Fruit fly (Drosophila melanogaster) Kc167 (cell line): ENCODE measurements around the gene Spn28F.

ENCODE experiments used
- Myc ChIP-seq: fragments of >200 bp; optimal IDR thresholded peaks from 2 replicates; lab custom pipeline; 2017; ENCODE audit warnings: missing external identifiers
- Sin3A ChIP-seq: fragments of >200 bp; optimal IDR thresholded peaks from 2 replicates; lab custom pipeline; 2018; ENCODE audit warnings: missing external identifiers
- h ChIP-seq: fragments of >200 bp; optimal IDR thresholded peaks from 3 replicates; lab custom pipeline; 2018; ENCODE audit warnings: missing external identifiers
- insv ChIP-seq: fragments of >200 bp; optimal IDR thresholded peaks from 3 replicates; lab custom pipeline; 2018; ENCODE audit warnings: missing external identifiers
- psq ChIP-seq: fragments of >200 bp; optimal IDR thresholded peaks from 2 replicates; lab custom pipeline; 2017; ENCODE audit warnings: missing external identifiers
- ttk ChIP-seq: sonication (Bioruptor generic); optimal IDR thresholded peaks from 2 replicates; lab custom pipeline; 2017; ENCODE audit warnings: missing external identifiers

Gene Spn28F

DNA sequence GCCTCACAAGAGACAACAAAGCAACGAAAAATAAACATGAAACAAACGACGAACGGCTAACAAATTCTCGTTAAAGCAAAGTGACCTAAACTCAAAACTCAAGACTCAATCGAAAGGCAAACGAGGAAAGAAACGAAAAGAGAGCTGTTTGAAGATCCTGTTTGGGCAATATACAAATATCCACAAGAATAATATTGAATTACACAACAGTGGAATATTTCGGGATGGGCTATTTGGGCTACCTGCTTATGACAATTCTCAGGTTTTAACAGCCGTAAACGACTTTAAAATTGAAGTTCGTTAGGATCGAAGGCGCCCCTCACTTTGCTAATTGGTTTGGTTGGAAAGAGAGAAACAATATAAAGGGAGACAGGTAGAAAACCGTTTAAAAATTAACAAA lies 34.7 kb upstream of the Spn28F start:
- TF ChIP-seq h (lab: Kevin White, UChicago): no peak
- TF ChIP-seq Myc (lab: Kevin White, UChicago): no peak
- no peak for TF ChIP-seq insv (lab: Kevin White, UChicago)
- no peak for TF ChIP-seq Sin3A (lab: Kevin White, UChicago)
- TF ChIP-seq psq (lab: Kevin White, UChicago): no peak
- TF ChIP-seq ttk (lab: Kevin White, UChicago): no peak

DNA sequence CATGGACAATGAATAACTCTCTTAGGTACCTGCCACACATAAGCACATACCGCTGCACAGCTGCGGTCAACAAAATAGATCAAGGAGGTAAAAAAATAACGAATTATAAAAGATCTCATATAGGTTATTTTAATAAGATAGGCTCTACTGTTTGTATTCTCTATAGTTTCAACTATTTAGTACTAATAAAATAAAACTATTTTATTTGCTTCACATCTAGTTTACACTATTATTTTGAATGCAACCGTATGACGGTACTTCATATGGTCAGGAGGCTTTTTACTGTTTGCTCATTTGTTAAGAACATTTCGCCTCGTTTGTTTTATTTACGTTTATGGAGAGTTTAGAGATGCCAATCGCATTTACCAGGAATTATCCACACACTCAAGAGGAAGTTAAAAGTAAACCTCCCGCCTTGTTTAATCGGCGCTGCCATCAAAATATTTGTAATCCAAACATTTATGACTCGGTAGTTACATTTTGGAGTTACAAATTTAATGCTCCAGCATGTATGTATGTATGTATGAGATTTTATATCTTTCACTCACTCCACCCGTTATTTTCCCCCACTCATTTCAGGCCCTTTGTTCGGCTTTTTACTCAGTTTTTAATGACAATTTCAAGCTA lies 33.5 kb upstream of the Spn28F start:
- TF ChIP-seq Sin3A (lab: Kevin White, UChicago): no peak
- no peak for TF ChIP-seq insv (lab: Kevin White, UChicago)
- TF ChIP-seq ttk (lab: Kevin White, UChicago): no peak
- TF ChIP-seq h (lab: Kevin White, UChicago): no peak
- no peak for TF ChIP-seq psq (lab: Kevin White, UChicago)
- no peak for TF ChIP-seq Myc (lab: Kevin White, UChicago)

DNA sequence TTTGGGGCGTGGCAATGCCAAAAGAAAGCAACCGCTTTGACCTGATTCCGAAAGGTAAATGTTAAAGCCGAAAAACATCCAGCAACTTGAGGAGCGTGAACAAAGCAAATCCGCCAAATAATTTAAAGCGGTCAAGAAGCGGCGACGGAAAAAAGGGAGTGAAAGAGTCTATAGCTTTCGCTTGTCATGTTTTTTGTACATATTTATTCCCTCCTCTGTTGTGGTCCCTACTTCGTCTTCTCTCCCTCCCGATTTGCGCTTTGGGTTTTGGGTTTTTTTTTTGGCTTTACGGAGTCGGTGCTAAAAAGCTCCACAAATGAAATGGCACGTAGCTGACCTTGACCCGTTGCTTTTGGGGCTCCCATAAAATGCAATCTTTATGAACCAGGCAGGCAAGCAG lies 32.5 kb upstream of the Spn28F start:
- TF ChIP-seq insv (lab: Kevin White, UChicago) (no peak), ttk (lab: Kevin White, UChicago) (no peak), psq (lab: Kevin White, UChicago) (no peak), Myc (lab: Kevin White, UChicago) (no peak), h (lab: Kevin White, UChicago) (no peak), Sin3A (lab: Kevin White, UChicago) (no peak)

DNA sequence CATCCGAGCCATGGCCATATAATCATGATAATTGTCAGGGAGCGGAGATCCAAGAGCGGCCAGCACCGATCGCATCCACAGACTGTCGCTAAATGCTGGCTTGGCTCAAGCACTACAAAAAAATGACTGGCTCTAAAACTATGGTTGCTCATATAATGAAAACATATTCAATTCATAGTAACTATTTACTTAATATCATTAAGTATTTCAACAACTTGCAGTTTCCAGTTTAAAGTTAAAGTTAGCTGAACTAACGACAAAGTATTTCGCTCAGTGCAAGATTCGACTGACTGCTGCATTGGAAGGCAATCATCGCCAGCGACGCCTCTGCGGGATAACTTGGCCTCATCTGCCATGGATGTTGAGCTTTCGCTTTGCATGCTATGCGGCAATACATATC lies 29.3 kb upstream of the Spn28F start:
- TF ChIP-seq psq (lab: Kevin White, UChicago) (no peak), Sin3A (lab: Kevin White, UChicago) (no peak), ttk (lab: Kevin White, UChicago) (no peak)

DNA sequence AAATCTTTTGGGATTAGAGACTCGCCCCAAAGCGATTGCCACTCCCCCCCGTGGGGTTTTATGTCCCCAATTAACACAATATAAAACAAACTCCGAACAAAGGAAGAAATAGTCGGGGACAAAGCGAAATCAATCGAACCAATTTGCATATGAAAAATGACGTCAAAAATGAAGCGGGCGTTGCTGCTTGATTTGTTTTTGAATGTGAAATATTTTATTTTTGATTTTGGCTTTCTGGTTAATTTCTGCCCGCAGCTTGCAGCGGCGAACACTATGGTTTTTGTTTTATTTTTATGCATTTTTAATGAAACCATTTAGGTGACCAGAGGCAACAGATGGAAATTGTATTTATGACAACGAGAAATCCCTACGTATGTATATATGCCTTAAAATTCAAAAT lies 27.1 kb upstream of the Spn28F start:
- TF ChIP-seq psq (lab: Kevin White, UChicago): no peak
- TF ChIP-seq Sin3A (lab: Kevin White, UChicago): no peak
- no peak for TF ChIP-seq ttk (lab: Kevin White, UChicago)
- TF ChIP-seq insv (lab: Kevin White, UChicago): no peak
- no peak for TF ChIP-seq Myc (lab: Kevin White, UChicago)
- TF ChIP-seq h (lab: Kevin White, UChicago): no peak

DNA sequence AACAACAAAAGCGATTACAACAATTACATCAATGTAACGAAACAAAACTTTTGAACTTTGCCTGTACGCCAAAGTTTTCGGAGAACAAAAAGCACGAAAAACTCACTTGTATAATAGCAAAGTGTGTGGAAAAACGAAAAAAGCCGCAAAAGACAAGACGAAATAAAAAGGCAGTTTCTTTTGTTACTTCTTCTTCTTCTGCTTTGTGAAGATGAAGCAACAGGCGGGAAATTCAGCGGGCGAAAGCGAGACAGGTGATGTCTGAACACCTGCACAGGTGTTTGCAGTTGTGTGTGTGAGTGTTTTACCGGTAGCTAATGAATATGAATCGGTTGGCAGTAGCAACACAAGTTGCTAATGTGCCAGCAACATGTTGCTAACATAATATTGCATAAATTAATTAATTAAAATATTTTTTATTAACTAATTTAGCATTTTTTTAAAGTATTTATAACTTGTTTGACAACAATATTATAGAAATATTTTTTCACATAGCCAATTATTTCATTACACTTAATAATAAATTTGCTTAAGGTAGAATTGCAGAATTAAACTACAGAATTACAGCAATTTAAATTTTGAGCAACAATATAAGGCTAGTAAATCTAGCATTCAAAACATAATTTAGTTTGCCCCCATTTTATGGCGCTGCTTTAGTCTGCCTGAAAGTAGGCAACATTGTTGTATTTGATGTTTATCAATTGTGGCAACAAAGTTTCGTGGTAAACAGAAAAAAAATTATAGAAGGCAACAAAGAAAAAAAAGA lies 25.3 kb upstream of the Spn28F start:
- TF ChIP-seq h (lab: Kevin White, UChicago) (no peak), insv (lab: Kevin White, UChicago) (no peak), Sin3A (lab: Kevin White, UChicago) (no peak), ttk (lab: Kevin White, UChicago) (no peak), Myc (lab: Kevin White, UChicago) (no peak), psq (lab: Kevin White, UChicago) (no peak)

DNA sequence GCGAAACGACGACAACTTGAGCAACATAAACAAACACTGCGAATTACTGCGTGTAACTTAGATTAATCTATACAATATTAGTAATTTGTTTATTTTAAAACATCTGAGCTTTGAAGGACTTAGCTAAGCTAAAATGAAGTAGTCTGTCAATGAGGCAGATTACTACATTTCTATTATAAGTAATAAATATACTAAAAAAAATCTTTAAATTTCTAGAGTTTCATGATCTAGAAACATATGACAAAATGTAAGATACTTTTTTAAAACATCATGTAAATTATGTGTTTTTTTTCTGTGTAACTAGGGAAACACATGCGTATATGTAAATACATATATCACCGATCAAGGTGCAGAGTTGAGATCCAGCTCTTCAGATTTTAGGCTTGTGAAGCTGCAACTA lies 24.5 kb upstream of the Spn28F start:
- TF ChIP-seq h (lab: Kevin White, UChicago): no peak
- TF ChIP-seq ttk (lab: Kevin White, UChicago): no peak
- TF ChIP-seq Sin3A (lab: Kevin White, UChicago): no peak
- no peak for TF ChIP-seq psq (lab: Kevin White, UChicago)
- no peak for TF ChIP-seq insv (lab: Kevin White, UChicago)
- no peak for TF ChIP-seq Myc (lab: Kevin White, UChicago)

DNA sequence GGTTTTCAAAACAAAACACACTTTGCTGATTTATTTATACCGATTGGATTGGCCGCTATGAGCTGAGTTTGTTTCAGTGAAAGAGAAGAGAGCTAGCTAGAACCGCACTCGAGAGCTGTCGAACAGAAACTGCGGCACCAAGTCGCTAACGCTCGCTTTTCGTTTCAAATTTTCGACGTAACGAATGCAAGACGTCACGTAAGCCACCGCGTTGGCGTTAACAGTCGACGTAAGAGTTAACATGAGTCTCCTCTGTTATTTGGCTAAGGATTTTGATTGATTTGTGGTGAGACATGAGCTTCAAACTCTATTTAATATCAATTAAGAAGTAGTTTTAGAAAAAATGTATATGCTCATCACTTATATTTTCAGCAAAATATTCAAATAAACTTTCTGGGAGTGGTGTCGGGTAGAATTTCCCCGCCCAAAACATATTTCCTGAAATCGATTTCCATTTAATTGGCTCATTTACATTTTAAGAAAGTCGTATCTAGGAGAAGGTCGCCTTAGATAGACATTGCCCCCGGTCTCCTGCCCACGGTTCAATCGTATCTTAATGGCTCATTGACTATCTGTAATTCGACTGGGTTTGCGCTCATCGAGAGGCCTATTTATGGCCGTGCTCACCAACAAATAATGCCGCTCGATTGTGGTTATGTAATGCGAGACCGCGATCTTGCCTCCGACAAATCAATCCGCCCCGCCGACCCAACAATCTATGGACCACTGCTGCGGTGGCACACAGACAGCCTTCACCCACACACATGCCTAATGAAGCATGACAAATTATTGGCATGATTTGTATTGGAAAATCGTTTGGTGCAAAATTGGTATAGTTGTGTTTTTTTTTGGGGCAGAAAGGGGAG lies 16.0 kb upstream of the Spn28F start, which contains the start of gene CG8086:
CG8086 (minus strand) TSS at position 102 of the 866 bp plus-strand sequence.
- no peak for TF ChIP-seq insv (lab: Kevin White, UChicago)
- TF ChIP-seq ttk (lab: Kevin White, UChicago): no peak
- TF ChIP-seq psq (lab: Kevin White, UChicago): no peak
- no peak for TF ChIP-seq h (lab: Kevin White, UChicago)
- no peak for TF ChIP-seq Sin3A (lab: Kevin White, UChicago)
- no peak for TF ChIP-seq Myc (lab: Kevin White, UChicago)

DNA sequence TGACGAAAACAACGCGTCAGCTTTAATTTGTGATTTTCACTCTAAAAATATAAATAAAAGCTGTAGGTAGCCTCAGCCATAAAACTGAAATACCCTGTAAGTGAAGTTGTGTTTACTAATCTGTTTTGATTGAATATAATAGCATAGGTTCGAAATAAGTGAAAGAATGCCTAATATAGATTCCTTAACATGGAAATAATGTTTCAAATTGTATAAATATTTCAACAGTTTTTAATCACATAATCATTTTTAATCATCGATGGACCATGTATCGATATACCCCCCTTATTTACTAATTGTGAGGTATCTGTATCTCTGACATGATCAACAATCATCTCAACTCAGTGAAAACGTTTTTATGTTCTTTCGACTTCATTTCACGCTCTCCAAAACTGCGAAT lies 13.8 kb upstream of the Spn28F start:
- TF ChIP-seq psq (lab: Kevin White, UChicago) (no peak), insv (lab: Kevin White, UChicago) (no peak), h (lab: Kevin White, UChicago) (no peak), Sin3A (lab: Kevin White, UChicago) (no peak), ttk (lab: Kevin White, UChicago) (no peak)

DNA sequence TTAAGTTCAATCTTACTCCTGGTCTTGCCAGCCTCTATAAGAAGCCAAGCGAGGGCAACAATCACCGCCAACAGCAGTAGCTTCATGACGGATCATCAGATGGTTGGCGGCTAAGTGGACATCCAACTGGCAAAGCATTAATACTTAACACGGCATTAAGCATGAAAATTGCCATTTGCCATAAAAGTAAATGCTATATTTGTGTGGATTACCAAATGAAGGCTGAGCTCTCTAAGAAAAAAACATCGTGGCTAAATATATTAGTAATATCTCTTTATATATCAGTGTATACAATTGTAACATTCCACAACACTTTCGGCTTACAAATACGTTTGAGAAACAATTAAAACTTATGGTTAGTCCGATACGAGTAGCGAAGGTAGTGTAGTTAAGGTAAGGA lies 2.3 kb upstream of the Spn28F start, which contains the start of gene CG43057:
CG43057 (minus strand) TSS at position 101 of the 400 bp plus-strand sequence.
- TF ChIP-seq Myc (lab: Kevin White, UChicago): no peak
- no peak for TF ChIP-seq insv (lab: Kevin White, UChicago)
- TF ChIP-seq Sin3A (lab: Kevin White, UChicago): no peak
- no peak for TF ChIP-seq psq (lab: Kevin White, UChicago)
- no peak for TF ChIP-seq ttk (lab: Kevin White, UChicago)
- no peak for TF ChIP-seq h (lab: Kevin White, UChicago)
